Fruit fly (Drosophila melanogaster) whole organism, embryonic: ENCODE data around the gene Patj.

Source experiments
- CG33213 ChIP-seq: fragments of 200-800 bp; sonication (Bioruptor generic); optimal IDR thresholded peaks from 3 replicates; lab custom pipeline; 2016; ENCODE audit warnings: missing biosample characterization, missing genetic modification characterization
- CoRest ChIP-seq: fragments of 200-800 bp; sonication (Bioruptor generic); optimal IDR thresholded peaks from 3 replicates; lab custom pipeline; 2018; ENCODE audit warnings: missing biosample characterization, mild to moderate bottlenecking, missing genetic modification characterization, moderate library complexity
- Dp ChIP-seq: fragments of 200-800 bp; sonication (Bioruptor generic); optimal IDR thresholded peaks from 2 replicates; lab custom pipeline; 2018; ENCODE audit warnings: missing biosample characterization, mild to moderate bottlenecking, missing genetic modification characterization, moderate library complexity
- Hr39 ChIP-seq: fragments of >200 bp; optimal IDR thresholded peaks from 2 replicates; lab custom pipeline; 2017
- jigr1 ChIP-seq: fragments of 200-800 bp; sonication (Bioruptor generic); IDR thresholded peaks from 3 replicates; pipeline ENCODE4 v1.3.6; 2022; ENCODE audit warnings: missing biosample characterization, missing genetic modification characterization
- unpg ChIP-seq: fragments of 200-800 bp; sonication (Bioruptor generic); optimal IDR thresholded peaks from 3 replicates; lab custom pipeline; 2018; ENCODE audit warnings: missing biosample characterization, mild to moderate bottlenecking, missing genetic modification characterization, moderate library complexity

DNA sequence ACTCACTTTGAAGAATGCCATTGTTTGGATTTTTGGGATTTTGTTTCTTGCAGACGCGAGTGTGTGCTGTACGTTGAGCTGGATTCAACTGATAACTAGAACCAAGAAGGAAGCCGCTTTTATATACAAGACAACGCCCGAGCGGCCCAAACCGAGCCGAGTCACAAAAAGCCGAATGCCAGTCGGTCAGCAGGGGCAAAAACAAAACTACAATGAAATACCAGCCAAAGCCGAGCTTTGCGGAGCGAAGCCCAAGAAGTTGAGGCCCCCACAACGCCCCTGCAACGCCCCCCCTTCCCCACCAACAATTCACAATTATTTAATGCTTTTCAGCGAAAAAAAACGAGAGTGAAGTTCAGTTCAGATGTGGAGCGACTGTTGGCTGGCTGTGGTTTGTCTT lies 43.4 kb downstream of the Patj start, which contains the start of gene Cpr62Bc:
- TF ChIP-seq unpg (GFP tag; lab: Kevin White, UChicago) (no peak), CG33213 (no peak), CoRest (tag; lab: Kevin White, UChicago) (no peak), Dp (no peak), jigr1 (no peak), Hr39 (lab: Kevin White, UChicago) (no peak)
